Fruit fly (Drosophila melanogaster): ENCODE measurements around the gene cm.

Gene cm

dm6 chrX:6993753-6994152 lies 17.2 kb downstream of the cm start (continued):
- peak; percentile 68; the same call in 2 of the 3 replicates for TF ChIP-seq Mrtf (GFP tag; IDR thresholded peaks at IDR 0.05)
- peak; percentile 66 for TF ChIP-seq zfh2 (GFP tag; optimal IDR thresholded peaks at IDR 0.05)
- TF ChIP-seq Optix (GFP tag; IDR thresholded peaks at IDR 0.05): peak; percentile 66; the same call in 1 of the 3 replicates
- peak; percentile 30 for TF ChIP-seq schlank (tag; optimal IDR thresholded peaks at IDR 0.05)
- peak; percentile 23 for TF ChIP-seq Hand (GFP tag; optimal IDR thresholded peaks at IDR 0.05)
- TF ChIP-seq HLHmδ (GFP tag; optimal IDR thresholded peaks at IDR 0.05): no peak
- TF ChIP-seq ftz-f1 (GFP tag; optimal IDR thresholded peaks at IDR 0.05): no peak
- peak; percentile 1 for TF ChIP-seq emc (GFP tag; optimal IDR thresholded peaks at IDR 0.05)
- TF ChIP-seq bsh (GFP tag; optimal IDR thresholded peaks at IDR 0.05): peak in 1 of 2 experiments; percentile 74
- TF ChIP-seq Antp (GFP tag; optimal IDR thresholded peaks at IDR 0.05): peak; percentile 68
- TF ChIP-seq unc-4 (GFP tag; IDR thresholded peaks at IDR 0.05; ENCODE audit: partially characterized antibody): no peak
- TF ChIP-seq fu2 (GFP tag; optimal IDR thresholded peaks at IDR 0.05): peak; percentile 58
- TF ChIP-seq CG11247 (GFP tag; IDR thresholded peaks at IDR 0.05): peak; percentile 59
- TF ChIP-seq p53 (GFP tag; optimal IDR thresholded peaks at IDR 0.05): no peak
- peak; percentile 42 for TF ChIP-seq CG18476 (GFP tag; optimal IDR thresholded peaks at IDR 0.05)
- TF ChIP-seq BtbVII (GFP tag; optimal IDR thresholded peaks at IDR 0.05): peak; percentile 18
- TF ChIP-seq Neu2 (GFP tag; optimal IDR thresholded peaks at IDR 0.05; ENCODE audit: borderline replicate concordance): no peak
- TF ChIP-seq CG1024 (GFP tag; IDR thresholded peaks at IDR 0.05): peak; percentile 56
- peak; percentile 41 for TF ChIP-seq CG5180 (GFP tag; optimal IDR thresholded peaks at IDR 0.05)
- TF ChIP-seq CG16813 (GFP tag; IDR thresholded peaks at IDR 0.05; ENCODE audit: partially characterized antibody): no peak
- peak; percentile 86 for TF ChIP-seq Atf6 (GFP tag; IDR thresholded peaks at IDR 0.05)
- peak; percentile 63 for TF ChIP-seq Blimp-1 (GFP tag; optimal IDR thresholded peaks at IDR 0.05)
- TF ChIP-seq chm (GFP tag; IDR thresholded peaks at IDR 0.05): peak; percentile 77
- peak; percentile 72 for TF ChIP-seq NC2β (GFP tag; optimal IDR thresholded peaks at IDR 0.05)
- TF ChIP-seq NFAT (GFP tag; IDR thresholded peaks at IDR 0.05): peak; percentile 71
- peak; percentile 74 for TF ChIP-seq CG5953 (GFP tag; IDR thresholded peaks at IDR 0.05)
- peak; percentile 71 for TF ChIP-seq ap (GFP tag; IDR thresholded peaks at IDR 0.05)
- TF ChIP-seq CG8290 (GFP tag; optimal IDR thresholded peaks at IDR 0.05): no peak
- TF ChIP-seq CG8290 (tag; optimal IDR thresholded peaks at IDR 0.05): peak in 1 of 2 experiments; percentile 43
- TF ChIP-seq br (optimal IDR thresholded peaks at IDR 0.05): no peak
- TF ChIP-seq grau (tag; optimal IDR thresholded peaks at IDR 0.05): peak; percentile 49
- peak; percentile 47; the same call in 2 of the 3 replicates for TF ChIP-seq croc (GFP tag; conservative IDR thresholded peaks at IDR 0.05)
- no peak for TF ChIP-seq Dll (GFP tag; IDR thresholded peaks at IDR 0.05; ENCODE audit: partially characterized antibody)
- peak; percentile 75 for TF ChIP-seq CG6689 (GFP tag; IDR thresholded peaks at IDR 0.05)
- TF ChIP-seq CG9932 (GFP tag; IDR thresholded peaks at IDR 0.05): peak; percentile 77
- peak; percentile 71 for TF ChIP-seq CG8944 (GFP tag; optimal IDR thresholded peaks at IDR 0.05)
- peak; percentile 4 for TF ChIP-seq sqz (GFP tag; optimal IDR thresholded peaks at IDR 0.05)
- TF ChIP-seq Stat92E (GFP tag; optimal IDR thresholded peaks at IDR 0.05): no peak
- TF ChIP-seq CG31388 (GFP tag; optimal IDR thresholded peaks at IDR 0.05): peak; percentile 59
- TF ChIP-seq CG12071 (GFP tag; optimal IDR thresholded peaks at IDR 0.05): peak; percentile 31
- peak; percentile 85 for TF ChIP-seq tgo (GFP tag; IDR thresholded peaks at IDR 0.05)
- TF ChIP-seq CG1792 (GFP tag; optimal IDR thresholded peaks at IDR 0.05): peak; percentile 70
- peak; percentile 58 for TF ChIP-seq tx (GFP tag; optimal IDR thresholded peaks at IDR 0.05)
- peak; percentile 57 for TF ChIP-seq org-1 (GFP tag; optimal IDR thresholded peaks at IDR 0.05)
- 0 out of 3 replicates have a peak, but pooled peaks have one; percentile 59 for TF ChIP-seq C15 (GFP tag; IDR thresholded peaks at IDR 0.05)
- peak; percentile 72; the same call in 1 of the 2 replicates for TF ChIP-seq sens-2 (GFP tag; IDR thresholded peaks at IDR 0.05)
- TF ChIP-seq zen2 (GFP tag; IDR thresholded peaks at IDR 0.05; ENCODE audit: partially characterized antibody): no peak
- peak; percentile 76 for TF ChIP-seq Sox102F (GFP tag; optimal IDR thresholded peaks at IDR 0.05)
- peak; percentile 67 for TF ChIP-seq Fer3 (tag; optimal IDR thresholded peaks at IDR 0.05)
- peak; percentile 27 for TF ChIP-seq CG4328 (GFP tag; optimal IDR thresholded peaks at IDR 0.05)
- peak; percentile 30 for TF ChIP-seq gcm2 (GFP tag; optimal IDR thresholded peaks at IDR 0.05)
